Worm (Caenorhabditis elegans) whole organism, L1 larva: ENCODE results near the gene rha-2.

Source experiments
- Y116A8C.19 ChIP-seq: sonication (generic microtip); optimal IDR thresholded peaks from 2 replicates; lab custom pipeline; 2016; ENCODE audit warnings: missing compliant biosample characterization, missing genetic modification characterization, borderline replicate concordance
- aha-1 ChIP-seq: fragments of 150-350 bp; optimal IDR thresholded peaks from 2 replicates; lab custom pipeline; 2014; ENCODE audit warnings: missing biosample characterization, missing genetic modification characterization
- aly-2 ChIP-seq: fragments of 150-350 bp; optimal IDR thresholded peaks from 2 replicates; lab custom pipeline; 2014; ENCODE audit warnings: missing biosample characterization, missing genetic modification characterization
- ama-1 ChIP-seq: fragments of 150-350 bp; optimal IDR thresholded peaks from 2 replicates; lab custom pipeline; 2014
- blmp-1 ChIP-seq: fragments of 150-350 bp; optimal IDR thresholded peaks from 2 replicates; lab custom pipeline; 2014; ENCODE audit warnings: missing biosample characterization, missing genetic modification characterization
- ceh-88 ChIP-seq: fragments of 200-800 bp; sonication (Bioruptor generic); IDR thresholded peaks from 2 replicates; pipeline ENCODE4 v1.3.6; 2022; ENCODE audit warnings: missing genetic modification characterization, missing compliant biosample characterization
- efl-1 ChIP-seq, 4 experiments: fragments of 150-350 bp; optimal IDR thresholded peaks in 3 of 4; peaks in 1 of 4; 1 replicate in 1 of 4; 2 replicates in 3 of 4; lab custom pipeline; 2014; ENCODE audit warnings: missing biosample characterization in 2 of 4, missing genetic modification characterization in 2 of 4, missing genetic modification reagents in 2 of 4
- efl-3 ChIP-seq: fragments of 200-800 bp; sonication (Bioruptor generic); optimal IDR thresholded peaks from 2 replicates; lab custom pipeline; 2018; ENCODE audit warnings: mild to moderate bottlenecking, missing genetic modification characterization, missing compliant biosample characterization
- elt-2 ChIP-seq: sonication (generic microtip); optimal IDR thresholded peaks from 2 replicates; lab custom pipeline; 2016; ENCODE audit warnings: missing genetic modification characterization, mild to moderate bottlenecking, inconsistent platforms, missing compliant biosample characterization, missing genetic modification reagents
- elt-3 ChIP-seq, 6 experiments: fragments of 150-350 bp in 1 of 6; sonication (generic microtip); optimal IDR thresholded peaks; 2 replicates each; lab custom pipeline; 2017 to 2018; ENCODE audit warnings: missing biosample characterization in 6 of 6, missing genetic modification characterization in 6 of 6, inconsistent platforms in 1 of 6
- fkh-10 ChIP-seq: sonication (generic microtip); optimal IDR thresholded peaks from 2 replicates; lab custom pipeline; 2017; ENCODE audit warnings: missing biosample characterization, missing genetic modification reagents, missing genetic modification characterization
- fos-1 ChIP-seq: fragments of 150-350 bp; optimal IDR thresholded peaks from 2 replicates; lab custom pipeline; 2014; ENCODE audit warnings: missing biosample characterization, missing genetic modification characterization
- hlh-4 ChIP-seq: sonication (generic microtip); optimal IDR thresholded peaks from 2 replicates; lab custom pipeline; 2016; ENCODE audit warnings: mild to moderate bottlenecking, missing genetic modification characterization, missing compliant biosample characterization
- hpl-2 ChIP-seq: fragments of 150-350 bp; optimal IDR thresholded peaks from 2 replicates; lab custom pipeline; 2014; ENCODE audit warnings: missing biosample characterization, missing genetic modification reagents, missing genetic modification characterization
- lin-14 ChIP-seq: fragments of 200-800 bp; sonication (Bioruptor generic); optimal IDR thresholded peaks from 2 replicates; lab custom pipeline; 2018; ENCODE audit warnings: mild to moderate bottlenecking, missing genetic modification characterization, moderate library complexity, missing compliant biosample characterization
- lin-39 ChIP-seq: fragments of 150-350 bp; optimal IDR thresholded peaks from 2 replicates; lab custom pipeline; 2014; ENCODE audit warnings: missing biosample characterization, missing genetic modification reagents, missing genetic modification characterization
- lsy-2 ChIP-seq, 2 experiments: fragments of 150-350 bp; optimal IDR thresholded peaks; 2 replicates each; lab custom pipeline; 2014; ENCODE audit warnings: missing biosample characterization in 2 of 2, missing genetic modification characterization in 2 of 2
- mab-9 ChIP-seq: fragments of 200-800 bp; sonication (Bioruptor generic); IDR thresholded peaks from 2 replicates; pipeline ENCODE4 v1.3.6; 2022; ENCODE audit warnings: missing genetic modification reagents, missing genetic modification characterization, missing compliant biosample characterization
- mdl-1 ChIP-seq, 2 experiments: fragments of 150-350 bp; optimal IDR thresholded peaks; 2 replicates each; lab custom pipeline; 2014 to 2017; ENCODE audit warnings: missing biosample characterization in 2 of 2, missing genetic modification characterization in 2 of 2, inconsistent platforms in 1 of 2
- nhr-12 ChIP-seq: sonication (generic microtip); optimal IDR thresholded peaks from 2 replicates; lab custom pipeline; 2017; ENCODE audit warnings: missing biosample characterization, missing genetic modification characterization
- nhr-19 ChIP-seq: fragments of 200-800 bp; sonication (Bioruptor generic); conservative IDR thresholded peaks from 2 replicates; pipeline ENCODE4 v1.3.6; 2022; ENCODE audit warnings: missing genetic modification characterization, missing compliant biosample characterization
- nhr-47 ChIP-seq: sonication (generic microtip); optimal IDR thresholded peaks from 2 replicates; lab custom pipeline; 2016; ENCODE audit warnings: mild to moderate bottlenecking, missing genetic modification characterization, moderate library complexity, missing compliant biosample characterization
- nhr-71 ChIP-seq: sonication (generic microtip); optimal IDR thresholded peaks from 2 replicates; lab custom pipeline; 2016; ENCODE audit warnings: mild to moderate bottlenecking, missing genetic modification characterization, moderate library complexity, missing compliant biosample characterization
- nhr-84 ChIP-seq: sonication (generic microtip); optimal IDR thresholded peaks from 2 replicates; lab custom pipeline; 2017; ENCODE audit warnings: missing biosample characterization, missing genetic modification characterization
- nhr-85 ChIP-seq: sonication (generic microtip); peaks from one replicate; lab custom pipeline; 2016; ENCODE audit warnings: missing genetic modification characterization, inconsistent platforms, missing compliant biosample characterization
- nhr-90 ChIP-seq: sonication (generic microtip); optimal IDR thresholded peaks from 2 replicates; lab custom pipeline; 2016; ENCODE audit warnings: mild to moderate bottlenecking, missing genetic modification characterization, missing compliant biosample characterization; ENCODE audit not compliant: poor library complexity
- pag-3 ChIP-seq: sonication (generic microtip); optimal IDR thresholded peaks from 2 replicates; lab custom pipeline; 2017; ENCODE audit warnings: missing genetic modification characterization, mild to moderate bottlenecking, missing compliant biosample characterization, antibody characterized with exemption, borderline replicate concordance; ENCODE audit not compliant: insufficient read depth
- pax-3 ChIP-seq: fragments of 200-800 bp; sonication (Bioruptor generic); optimal IDR thresholded peaks from 2 replicates; lab custom pipeline; 2018; ENCODE audit warnings: mild to moderate bottlenecking, missing genetic modification characterization, moderate library complexity, missing compliant biosample characterization
- pqm-1 ChIP-seq: sonication (generic microtip); optimal IDR thresholded peaks from 3 replicates; lab custom pipeline; 2017; ENCODE audit warnings: missing biosample characterization, missing genetic modification characterization
- skn-1 ChIP-seq: fragments of 150-350 bp; optimal IDR thresholded peaks from 2 replicates; lab custom pipeline; 2014; ENCODE audit warnings: missing biosample characterization, missing genetic modification characterization
- sptf-1 ChIP-seq: fragments of 150-350 bp; optimal IDR thresholded peaks from 2 replicates; lab custom pipeline; 2014; ENCODE audit warnings: missing biosample characterization, missing genetic modification characterization
- swsn-7 ChIP-seq: sonication (generic microtip); optimal IDR thresholded peaks from 2 replicates; lab custom pipeline; 2016; ENCODE audit warnings: missing genetic modification characterization, missing compliant biosample characterization
- tlp-1 ChIP-seq: fragments of 150-350 bp; optimal IDR thresholded peaks from 2 replicates; lab custom pipeline; 2014; ENCODE audit warnings: missing biosample characterization, missing genetic modification characterization
- unc-86 ChIP-seq: sonication (generic microtip); optimal IDR thresholded peaks from 2 replicates; lab custom pipeline; 2016; ENCODE audit warnings: missing genetic modification characterization, missing compliant biosample characterization
- unc-98 ChIP-seq: fragments of 200-800 bp; sonication (Bioruptor generic); IDR thresholded peaks from 2 replicates; pipeline ENCODE4 v1.3.6; 2022; ENCODE audit warnings: missing genetic modification characterization, missing compliant biosample characterization
- xbp-1 ChIP-seq: sonication (generic microtip); optimal IDR thresholded peaks from 2 replicates; lab custom pipeline; 2016; ENCODE audit warnings: missing genetic modification characterization, missing compliant biosample characterization
- zag-1 ChIP-seq: fragments of 150-350 bp; optimal IDR thresholded peaks from 2 replicates; lab custom pipeline; 2014; ENCODE audit warnings: missing biosample characterization, missing genetic modification characterization
- ztf-11 ChIP-seq, 2 experiments: sonication (generic microtip); optimal IDR thresholded peaks; 2 replicates each; lab custom pipeline; 2016 to 2017; ENCODE audit warnings: missing genetic modification characterization in 2 of 2, missing biosample characterization in 1 of 2, missing compliant biosample characterization in 1 of 2

Gene rha-2

DNA sequence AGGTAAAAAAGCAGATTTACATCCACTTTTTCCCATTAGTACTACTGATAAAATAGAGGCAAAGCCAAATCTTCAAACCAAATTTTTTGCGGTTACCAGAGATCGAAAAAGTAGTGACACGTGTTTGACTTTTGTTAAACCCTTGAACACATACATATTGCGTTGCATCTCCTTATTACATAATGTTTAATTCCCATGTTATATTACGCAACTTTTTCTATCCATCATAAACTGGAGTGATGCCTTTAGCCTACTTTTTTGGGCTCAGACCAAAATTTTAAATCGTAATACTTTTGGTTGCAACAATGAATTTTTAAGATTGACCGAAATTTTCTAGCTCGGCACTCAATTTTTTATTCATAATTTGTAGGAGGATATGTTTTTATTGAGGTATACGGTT is 7.6 kb upstream of the rha-2 start:
- TF ChIP-seq unc-86 (tag; lab: Kevin White, UChicago) (no peak), pax-3 (no peak), elt-2 (tag; lab: Kevin White, UChicago) (no peak), pqm-1 (no peak), efl-3 (no peak), lin-39 (tag; lab: Kevin White, UChicago) (no peak), ceh-88 (GFP tag; lab: Robert Waterston, UW) (no peak), nhr-71 (tag; lab: Kevin White, UChicago) (no peak), nhr-12 (tag; lab: Kevin White, UChicago) (no peak), fos-1 (tag; lab: Kevin White, UChicago) (no peak), tlp-1 (tag; lab: Kevin White, UChicago) (no peak), aly-2 (tag; lab: Kevin White, UChicago) (no peak), hpl-2 (GFP tag; lab: Kevin White, UChicago) (no peak), mab-9 (no peak), nhr-19 (no peak), efl-1 (optimal IDR thresholded peaks at IDR 0.05; lab: Kevin White, UChicago) (no peak), efl-1 (GFP tag; optimal IDR thresholded peaks at IDR 0.05 in 1 of 2; lab: Kevin White, UChicago) (no peak), pag-3 (tag; lab: Kevin White, UChicago) (no peak), hlh-4 (tag; lab: Kevin White, UChicago) (no peak)

DNA sequence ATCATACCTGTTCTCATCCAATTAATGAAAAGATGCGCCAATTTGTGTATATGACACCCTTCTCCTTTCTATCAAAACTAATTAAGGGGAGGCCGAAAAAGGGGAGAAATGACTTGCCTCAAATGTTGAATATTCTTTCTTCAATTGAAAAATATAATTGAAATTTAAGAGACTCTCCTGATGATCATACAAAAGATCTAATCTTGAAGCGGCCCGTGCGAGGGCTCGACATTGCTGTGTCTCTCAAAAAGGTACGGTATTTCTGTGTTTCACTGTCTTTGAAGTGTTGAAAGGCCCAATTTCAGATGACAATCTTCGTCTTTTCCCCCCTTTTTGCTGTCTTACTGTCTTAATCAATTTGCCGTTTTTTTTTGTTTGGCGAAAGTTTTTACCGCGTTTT is 6.6 kb upstream of the rha-2 start:
- TF ChIP-seq nhr-85 (tag; lab: Kevin White, UChicago) = peak; percentile 87
- peak in 1 of 2 experiments; percentile 44 for TF ChIP-seq lsy-2 (tag; optimal IDR thresholded peaks at IDR 0.05; lab: Kevin White, UChicago)
- no peak for TF ChIP-seq nhr-12 (tag; lab: Kevin White, UChicago)
- peak; percentile 49 for TF ChIP-seq blmp-1
- peak; percentile 70 for TF ChIP-seq lin-14 (GFP tag; lab: Kevin White, UChicago)
- TF ChIP-seq ztf-11 (tag; optimal IDR thresholded peaks at IDR 0.05; lab: Kevin White, UChicago) = no peak

DNA sequence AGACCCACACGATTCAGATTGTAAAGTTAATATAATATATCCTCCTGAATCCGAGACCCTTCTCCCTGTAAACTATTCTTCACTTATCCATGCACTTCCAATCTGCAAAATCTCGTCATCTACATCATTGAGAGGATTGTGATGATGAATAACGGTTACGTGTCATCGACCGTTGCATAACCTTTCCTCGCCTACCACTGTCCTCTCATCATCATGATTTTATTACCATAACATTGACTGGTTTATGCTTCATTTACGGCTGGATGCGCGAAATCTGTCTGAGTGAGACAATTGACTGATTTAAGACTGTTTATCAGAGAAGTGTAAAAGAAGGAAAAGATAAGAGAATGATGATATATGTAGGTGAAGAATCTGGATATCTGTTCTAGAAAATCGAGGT is 5.9 kb upstream of the rha-2 start:
- no peak for TF ChIP-seq unc-86 (tag; lab: Kevin White, UChicago)

DNA sequence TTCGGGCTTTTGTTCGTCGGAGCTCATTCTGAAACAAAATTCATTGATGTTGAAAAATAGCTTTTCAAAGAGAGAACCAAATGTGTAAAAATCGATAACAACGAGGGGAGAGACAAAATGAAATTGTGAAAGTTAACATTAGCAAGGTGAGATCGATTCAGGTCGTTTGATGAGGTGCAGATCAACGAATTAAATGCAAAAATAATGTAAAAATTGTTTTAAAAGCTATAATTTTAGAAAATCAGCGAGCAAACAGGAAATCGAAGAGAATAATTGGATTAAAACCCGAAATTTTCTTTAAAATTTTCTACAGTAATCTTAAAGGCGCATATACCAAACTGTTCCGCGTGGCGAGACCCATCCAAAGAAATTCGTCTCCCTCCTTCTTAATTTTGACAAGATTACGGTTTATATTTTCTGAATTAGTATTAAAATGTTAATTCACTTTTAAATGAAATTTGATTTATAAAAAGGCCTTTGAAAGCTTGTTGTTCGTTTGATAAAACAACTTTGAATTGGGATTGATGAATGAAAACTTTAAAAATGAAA is 4.1 kb upstream of the rha-2 start, which contains the start of gene C13G5.2:
TSS of gene C13G5.2 (minus strand) at position 51 of the 549 bp plus-strand sequence.
- TF ChIP-seq nhr-19 (no peak), efl-1 (optimal IDR thresholded peaks at IDR 0.05; lab: Kevin White, UChicago) (no peak), efl-1 (GFP tag; optimal IDR thresholded peaks at IDR 0.05 in 1 of 2; lab: Kevin White, UChicago) (peak in 1 of 2 experiments; percentile 33)

DNA sequence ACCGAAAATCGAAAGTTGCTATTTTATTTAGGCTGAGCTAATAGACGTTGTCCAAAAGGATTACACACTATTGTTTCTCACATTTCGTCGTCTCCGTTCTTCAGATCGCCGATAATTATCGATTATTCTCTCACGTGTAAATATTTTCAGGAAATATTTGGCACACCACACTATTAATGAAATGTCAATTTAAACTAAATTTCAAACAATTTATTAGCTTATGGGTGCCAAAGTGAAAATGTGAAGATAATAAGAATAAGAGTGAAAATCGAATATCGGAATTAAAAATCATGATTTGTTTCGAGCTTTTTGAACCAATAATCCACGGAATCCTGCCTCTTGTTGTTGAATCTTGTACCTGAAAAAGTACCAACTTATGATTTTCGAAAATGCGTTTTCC is 2.2 kb upstream of the rha-2 start, which contains the start of gene C06E1.11:
TSS of gene C06E1.11 (minus strand) at position 101 of the 400 bp plus-strand sequence.
- TF ChIP-seq swsn-7 (tag; lab: Kevin White, UChicago) (no peak), ama-1 (lab: Kevin White, UChicago) (no peak), fkh-10 (GFP tag; lab: Kevin White, UChicago) (no peak), unc-86 (tag; lab: Kevin White, UChicago) (no peak), sptf-1 (tag; lab: Kevin White, UChicago) (no peak), zag-1 (tag; lab: Kevin White, UChicago) (no peak), elt-3 (tag; optimal IDR thresholded peaks at IDR 0.05; lab: Kevin White, UChicago) (no peak), efl-1 (optimal IDR thresholded peaks at IDR 0.05; lab: Kevin White, UChicago) (no peak), efl-1 (GFP tag; optimal IDR thresholded peaks at IDR 0.05 in 1 of 2; lab: Kevin White, UChicago) (peak in 1 of 2 experiments; percentile 35)

DNA sequence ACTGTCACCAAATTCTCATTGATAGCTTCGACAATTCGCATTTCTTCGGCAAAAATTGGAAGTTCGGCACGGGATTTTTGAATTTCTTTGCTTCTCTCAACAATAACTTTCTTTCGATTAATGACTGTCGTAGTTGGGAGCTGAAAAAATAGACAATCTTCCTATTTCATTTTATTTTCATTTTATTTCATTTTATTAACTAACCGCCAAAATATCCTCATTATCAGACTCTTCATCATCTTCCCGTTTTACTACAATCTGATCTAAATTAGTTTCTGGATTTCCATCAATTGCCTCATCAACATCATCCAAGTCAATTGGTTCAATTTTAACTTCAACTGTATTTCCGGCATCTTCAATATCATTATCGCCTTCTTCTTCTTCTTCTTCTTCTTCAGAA is 796 bp downstream of the rha-2 start:
- TF ChIP-seq nhr-90 (tag; lab: Kevin White, UChicago) = no peak
- no peak for TF ChIP-seq tlp-1 (tag; lab: Kevin White, UChicago)
- no peak for TF ChIP-seq sptf-1 (tag; lab: Kevin White, UChicago)
- no peak for TF ChIP-seq nhr-47
- no peak for TF ChIP-seq pax-3
- no peak for TF ChIP-seq hlh-4 (tag; lab: Kevin White, UChicago)
- no peak for TF ChIP-seq nhr-84 (tag; lab: Kevin White, UChicago)
- TF ChIP-seq xbp-1 = no peak
- TF ChIP-seq Y116A8C.19 (tag; lab: Kevin White, UChicago) = no peak
- no peak for TF ChIP-seq unc-98 (GFP tag; lab: Robert Waterston, UW)
- no peak for TF ChIP-seq aha-1
- TF ChIP-seq skn-1 (tag; lab: Kevin White, UChicago) = no peak
- no peak for TF ChIP-seq fkh-10 (GFP tag; lab: Kevin White, UChicago)
- no peak for TF ChIP-seq mdl-1 (tag; optimal IDR thresholded peaks at IDR 0.05; lab: Kevin White, UChicago)
